Worm (Caenorhabditis elegans) whole organism, L4/young adult: ENCODE data around the gene pdtf-1.

Experiments used
- W03F9.2 ChIP-seq: fragments of 150-350 bp; optimal IDR thresholded peaks from 2 replicates; lab custom pipeline; 2014; ENCODE audit warnings: missing biosample characterization, missing genetic modification characterization
- dao-5 ChIP-seq: sonication (generic microtip); optimal IDR thresholded peaks from 2 replicates; lab custom pipeline; 2016; ENCODE audit warnings: missing genotype, missing genetic modification characterization, moderate library complexity, missing compliant biosample characterization
- him-1 ChIP-seq: sonication (generic microtip); optimal IDR thresholded peaks from 2 replicates; lab custom pipeline; 2016; ENCODE audit warnings: missing genotype, missing genetic modification reagents, missing genetic modification characterization, missing compliant biosample characterization

DNA sequence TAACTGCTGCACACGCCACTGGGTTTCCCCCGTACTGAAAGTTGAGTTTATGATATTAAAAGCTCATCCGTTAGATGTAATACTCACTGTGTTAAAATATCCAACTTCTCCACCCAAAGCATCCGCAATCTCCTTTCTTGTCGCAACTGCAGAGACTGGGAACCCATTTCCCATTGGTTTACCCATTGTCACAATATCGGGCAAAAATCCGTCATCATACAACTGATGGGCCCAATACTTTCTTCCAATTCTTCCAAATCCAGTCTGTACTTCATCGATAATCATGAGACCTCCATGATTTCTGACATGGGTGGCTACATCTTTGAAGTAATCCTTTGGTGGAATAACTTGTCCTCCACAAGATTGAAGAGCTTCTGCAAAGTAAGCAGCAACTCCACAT lies 17.0 kb downstream of the pdtf-1 start:
- no peak for TF ChIP-seq dao-5 (tag; lab: Kevin White, UChicago)
- no peak for TF ChIP-seq him-1 (tag; lab: Kevin White, UChicago)
- no peak for TF ChIP-seq W03F9.2
